Fruit fly (Drosophila melanogaster) whole organism, prepupa: Measurements from ENCODE around the gene CG6878.

Experiments
- CG15336 ChIP-seq: fragments of 200-800 bp; sonication (Bioruptor generic); IDR thresholded peaks from 2 replicates; pipeline ENCODE4 v1.3.6; 2022; ENCODE audit warnings: missing biosample characterization, missing genetic modification characterization
- CG1621 ChIP-seq: fragments of 200-800 bp; sonication (Bioruptor generic); optimal IDR thresholded peaks from 3 replicates; lab custom pipeline; 2018; ENCODE audit warnings: missing biosample characterization, mild to moderate bottlenecking, missing genetic modification characterization
- CG16779 ChIP-seq: fragments of 200-800 bp; sonication (Bioruptor generic); optimal IDR thresholded peaks from 3 replicates; lab custom pipeline; 2017; ENCODE audit warnings: missing biosample characterization, mild to moderate bottlenecking, missing genetic modification characterization
- CG32006 ChIP-seq: fragments of 200-800 bp; sonication (Bioruptor generic); optimal IDR thresholded peaks from 3 replicates; lab custom pipeline; 2017; ENCODE audit warnings: missing biosample characterization, mild to moderate bottlenecking, missing genetic modification characterization
- CG6808 ChIP-seq: fragments of 200-800 bp; sonication (Bioruptor generic); optimal IDR thresholded peaks from 3 replicates; lab custom pipeline; 2017; ENCODE audit warnings: missing biosample characterization, missing genetic modification characterization, mild to moderate bottlenecking, moderate library complexity, missing genetic modification reagents
- CG6854 ChIP-seq: fragments of 200-800 bp; sonication (Bioruptor generic); optimal IDR thresholded peaks from 2 replicates; lab custom pipeline; 2017; ENCODE audit warnings: missing biosample characterization, mild to moderate bottlenecking, missing genetic modification characterization
- CG9139 ChIP-seq: fragments of 200-800 bp; sonication (Bioruptor generic); optimal IDR thresholded peaks from 3 replicates; lab custom pipeline; 2017; ENCODE audit warnings: missing biosample characterization, mild to moderate bottlenecking, missing genetic modification characterization
- Eip93F ChIP-seq: fragments of 200-800 bp; sonication (Bioruptor generic); optimal IDR thresholded peaks from 2 replicates; lab custom pipeline; 2016; ENCODE audit warnings: missing biosample characterization, mild to moderate bottlenecking, missing genetic modification characterization
- Gug ChIP-seq: fragments of 200-800 bp; sonication (Bioruptor generic); IDR thresholded peaks from 2 replicates; pipeline ENCODE4 v1.3.6; 2022; ENCODE audit warnings: missing biosample characterization, missing genetic modification characterization
- Sox14 ChIP-seq: fragments of 200-800 bp; sonication (Bioruptor generic); optimal IDR thresholded peaks from 3 replicates; lab custom pipeline; 2016; ENCODE audit warnings: missing biosample characterization, missing genetic modification characterization
- fd59A ChIP-seq: fragments of 200-800 bp; sonication (Bioruptor generic); optimal IDR thresholded peaks from 2 replicates; lab custom pipeline; 2017; ENCODE audit warnings: missing biosample characterization, mild to moderate bottlenecking, missing genetic modification characterization, missing genetic modification reagents
- fkh ChIP-seq: fragments of 200-800 bp; sonication (Bioruptor generic); optimal IDR thresholded peaks from 3 replicates; lab custom pipeline; 2017; ENCODE audit warnings: missing biosample characterization, mild to moderate bottlenecking, missing genetic modification characterization, moderate library complexity
- svp ChIP-seq: fragments of 200-800 bp; sonication (Bioruptor generic); peaks from one replicate; lab custom pipeline; 2016; ENCODE audit warnings: missing biosample characterization, missing genetic modification characterization

DNA sequence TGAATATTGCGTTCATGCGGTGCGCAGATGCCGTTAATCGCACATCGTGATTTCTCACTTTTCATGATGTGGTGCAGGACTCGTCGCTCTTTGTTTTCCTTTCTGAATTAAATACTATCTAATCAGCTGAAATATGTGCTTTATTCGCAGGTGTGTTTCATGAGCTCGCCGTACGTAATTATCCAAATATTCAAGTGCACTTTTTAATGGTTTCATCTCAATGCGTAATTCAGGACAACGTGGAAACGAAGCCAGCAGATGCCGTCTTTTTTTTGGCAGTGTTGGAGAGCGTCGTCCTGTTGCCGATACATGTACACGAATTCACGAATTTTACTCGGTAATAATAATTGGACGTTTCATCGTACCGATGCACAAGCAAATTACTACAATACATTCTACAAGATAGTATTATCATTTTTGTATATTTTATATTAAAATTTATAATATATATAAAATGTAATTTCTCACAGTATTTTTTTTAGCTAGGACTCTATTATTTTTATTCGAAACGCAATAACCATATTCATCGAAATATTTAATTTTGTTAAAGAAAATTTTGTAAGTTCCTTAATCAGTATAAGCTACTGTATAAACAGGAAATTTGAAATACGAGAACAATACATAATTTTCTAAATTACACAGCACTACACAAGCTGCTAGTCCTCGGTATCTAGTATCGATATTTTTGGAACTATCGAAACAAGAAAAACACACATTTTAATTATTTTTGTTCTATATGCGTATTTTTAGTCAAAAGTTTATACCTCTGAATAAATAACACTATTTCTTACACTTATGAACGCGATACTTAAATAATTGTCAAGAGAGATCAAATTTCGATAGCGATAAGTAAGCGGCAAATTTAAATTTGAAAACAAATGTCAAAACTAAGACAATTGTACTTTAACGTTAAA, 24.7 kb upstream of the CG6878 start, which contains the start of gene CG12316:
- peak; percentile 98 for TF ChIP-seq svp (GFP tag; lab: Kevin White, UChicago)
- TF ChIP-seq CG9139 (GFP tag; lab: Kevin White, UChicago) = peak; percentile 85
- TF ChIP-seq Sox14 (GFP tag; lab: Kevin White, UChicago) = peak; percentile 97
- TF ChIP-seq Gug = peak; percentile 84
- no peak for TF ChIP-seq fkh (GFP tag; lab: Kevin White, UChicago)
- TF ChIP-seq Eip93F (GFP tag; lab: Kevin White, UChicago) = peak; percentile 85
- TF ChIP-seq CG6808 (GFP tag; lab: Kevin White, UChicago) = peak; percentile 95
- TF ChIP-seq CG1621 (tag; lab: Kevin White, UChicago) = peak; percentile 95
- peak; percentile 91 for TF ChIP-seq fd59A (GFP tag; lab: Kevin White, UChicago)
- peak; percentile 97 for TF ChIP-seq CG6854 (GFP tag; lab: Kevin White, UChicago)
- TF ChIP-seq CG15336 (GFP tag; lab: Robert Waterston, UW) = peak; percentile 96
- TF ChIP-seq CG16779 = peak; percentile 93
- TF ChIP-seq CG32006 (GFP tag; lab: Kevin White, UChicago) = peak; percentile 95
